Fruit fly (Drosophila melanogaster) whole organism, embryonic: ENCODE measurements around the gene Bet1.

ENCODE experiments used
- Aef1 ChIP-seq: fragments of 200-800 bp; sonication (Bioruptor generic); IDR thresholded peaks from 3 replicates; pipeline ENCODE4 v1.3.6; 2022; ENCODE audit warnings: missing biosample characterization, missing genetic modification characterization
- Atf-2 ChIP-seq: fragments of 200-800 bp; sonication (Bioruptor generic); optimal IDR thresholded peaks from 2 replicates; lab custom pipeline; 2016; ENCODE audit warnings: missing biosample characterization, missing genetic modification characterization
- Awh ChIP-seq: fragments of 200-800 bp; sonication (Bioruptor generic); IDR thresholded peaks from 2 replicates; pipeline ENCODE4, ENCODE4 v1.3.6; 2022; ENCODE audit warnings: missing biosample characterization, missing genetic modification characterization
- CG10654 ChIP-seq: fragments of 200-800 bp; sonication (Bioruptor generic); optimal IDR thresholded peaks from 2 replicates; lab custom pipeline; 2016; ENCODE audit warnings: missing biosample characterization, missing genetic modification characterization
- CG11723 ChIP-seq: fragments of 200-800 bp; sonication (Bioruptor generic); optimal IDR thresholded peaks from 2 replicates; lab custom pipeline; 2017; ENCODE audit warnings: missing biosample characterization, mild to moderate bottlenecking, missing genetic modification characterization
- CG13123 ChIP-seq: fragments of 200-800 bp; sonication (Bioruptor generic); optimal IDR thresholded peaks from 2 replicates; lab custom pipeline; 2016; ENCODE audit warnings: missing biosample characterization, missing genetic modification characterization
- CG15269 ChIP-seq: fragments of 200-800 bp; sonication (Bioruptor generic); optimal IDR thresholded peaks from 2 replicates; lab custom pipeline; 2018; ENCODE audit warnings: missing biosample characterization, mild to moderate bottlenecking, missing genetic modification characterization, moderate library complexity
- CG15696 ChIP-seq: fragments of 200-800 bp; sonication (Bioruptor generic); optimal IDR thresholded peaks from 2 replicates; lab custom pipeline; 2019; ENCODE audit warnings: missing biosample characterization, mild to moderate bottlenecking, missing genetic modification characterization, moderate library complexity
- CG1603 ChIP-seq: fragments of 200-800 bp; sonication (Bioruptor generic); optimal IDR thresholded peaks from 2 replicates; lab custom pipeline; 2019; ENCODE audit warnings: missing biosample characterization, mild to moderate bottlenecking, missing genetic modification characterization, moderate library complexity
- CG16813 ChIP-seq: fragments of 200-800 bp; sonication (Bioruptor generic); IDR thresholded peaks from 3 replicates; pipeline ENCODE4 v1.3.6; 2022; ENCODE audit warnings: missing biosample characterization, missing genetic modification characterization; ENCODE audit not compliant: partially characterized antibody
- CG17361 ChIP-seq: fragments of 200-800 bp; sonication (Bioruptor generic); IDR thresholded peaks from 3 replicates; pipeline ENCODE4 v1.3.6; 2022; ENCODE audit warnings: missing biosample characterization, missing genetic modification characterization
- CG30403 ChIP-seq: fragments of 200-800 bp; sonication (Bioruptor generic); optimal IDR thresholded peaks from 3 replicates; lab custom pipeline; 2016; ENCODE audit warnings: missing biosample characterization, missing genetic modification characterization
- CG31224 ChIP-seq: fragments of 200-800 bp; sonication (Bioruptor generic); IDR thresholded peaks from 2 replicates; pipeline ENCODE4 v1.3.6; 2022; ENCODE audit warnings: missing biosample characterization, missing genetic modification characterization
- CG3281 ChIP-seq: fragments of 200-800 bp; sonication (Bioruptor generic); optimal IDR thresholded peaks from 3 replicates; lab custom pipeline; 2017; ENCODE audit warnings: missing biosample characterization, mild to moderate bottlenecking, missing genetic modification characterization
- CG4282 ChIP-seq: fragments of 200-800 bp; sonication (Bioruptor generic); optimal IDR thresholded peaks from 2 replicates; lab custom pipeline; 2016; ENCODE audit warnings: missing biosample characterization, missing genetic modification characterization
- CG4424 ChIP-seq: fragments of 200-800 bp; sonication (Bioruptor generic); optimal IDR thresholded peaks from 3 replicates; lab custom pipeline; 2016; ENCODE audit warnings: missing biosample characterization, missing genetic modification characterization
- CG4730 ChIP-seq: fragments of 200-800 bp; sonication (Bioruptor generic); IDR thresholded peaks from 2 replicates; pipeline ENCODE4 v1.3.6; 2022; ENCODE audit warnings: missing biosample characterization, missing genetic modification characterization
- CG6175 ChIP-seq: fragments of 200-800 bp; sonication (Bioruptor generic); IDR thresholded peaks from 3 replicates; pipeline ENCODE4 v1.3.6; 2022; ENCODE audit warnings: missing biosample characterization, missing genetic modification characterization
- CG6791 ChIP-seq: fragments of 200-800 bp; sonication (Bioruptor generic); IDR thresholded peaks from 3 replicates; pipeline ENCODE4 v1.3.6; 2022; ENCODE audit warnings: missing biosample characterization, missing genetic modification characterization; ENCODE audit not compliant: partially characterized antibody
- CG7839 ChIP-seq: fragments of 200-800 bp; sonication (Bioruptor generic); optimal IDR thresholded peaks from 3 replicates; lab custom pipeline; 2018; ENCODE audit warnings: missing biosample characterization, mild to moderate bottlenecking, missing genetic modification characterization, moderate library complexity
- CG9817 ChIP-seq: fragments of 200-800 bp; sonication (Bioruptor generic); optimal IDR thresholded peaks from 2 replicates; lab custom pipeline; 2018; ENCODE audit warnings: missing biosample characterization, mild to moderate bottlenecking, missing genetic modification characterization, moderate library complexity
- Camta ChIP-seq: fragments of 200-800 bp; sonication (Bioruptor generic); optimal IDR thresholded peaks from 2 replicates; lab custom pipeline; 2016; ENCODE audit warnings: missing biosample characterization, missing genetic modification characterization
- ERR ChIP-seq: fragments of 200-800 bp; sonication (Bioruptor generic); optimal IDR thresholded peaks from 2 replicates; lab custom pipeline; 2016; ENCODE audit warnings: missing biosample characterization, missing genetic modification characterization
- HmgD ChIP-seq: fragments of 200-800 bp; sonication (Bioruptor generic); optimal IDR thresholded peaks from 3 replicates; lab custom pipeline; 2016; ENCODE audit warnings: missing biosample characterization, missing genetic modification characterization
- Jarid2 ChIP-seq: fragments of 200-800 bp; sonication (Bioruptor generic); optimal IDR thresholded peaks from 3 replicates; lab custom pipeline; 2017; ENCODE audit warnings: mild to moderate bottlenecking, missing biosample characterization, missing genetic modification reagents, missing genetic modification characterization
- NC2α ChIP-seq: fragments of 200-800 bp; sonication (Bioruptor generic); optimal IDR thresholded peaks from 2 replicates; lab custom pipeline; 2016; ENCODE audit warnings: missing biosample characterization, missing genetic modification characterization
- NfI ChIP-seq: fragments of 200-800 bp; sonication (Bioruptor generic); optimal IDR thresholded peaks from 3 replicates; lab custom pipeline; 2018; ENCODE audit warnings: missing biosample characterization, mild to moderate bottlenecking, missing genetic modification characterization, moderate library complexity
- Poxn ChIP-seq: fragments of 200-800 bp; sonication (Bioruptor generic); IDR thresholded peaks from 2 replicates; pipeline ENCODE4 v1.3.6; 2022; ENCODE audit warnings: missing biosample characterization, missing genetic modification characterization
- Ptx1 ChIP-seq: fragments of 200-800 bp; sonication (Bioruptor generic); IDR thresholded peaks from 2 replicates; pipeline ENCODE4 v1.3.6; 2022; ENCODE audit warnings: missing biosample characterization, missing genetic modification characterization
- Rfx ChIP-seq: fragments of 200-800 bp; sonication (Bioruptor generic); IDR thresholded peaks from 2 replicates; pipeline ENCODE4 v1.3.6; 2022; ENCODE audit warnings: missing biosample characterization, missing genetic modification characterization
- Sry-δ ChIP-seq: fragments of 200-800 bp; sonication (Bioruptor generic); optimal IDR thresholded peaks from 2 replicates; lab custom pipeline; 2016; ENCODE audit warnings: missing biosample characterization, missing genetic modification characterization
- Tbp ChIP-seq: fragments of >200 bp; optimal IDR thresholded peaks from 2 replicates; lab custom pipeline; 2018; ENCODE audit warnings: missing biosample characterization, missing genetic modification characterization
- ase ChIP-seq: fragments of 200-800 bp; sonication (Bioruptor generic); IDR thresholded peaks from 3 replicates; pipeline ENCODE4 v1.3.6; 2022; ENCODE audit warnings: missing biosample characterization, missing genetic modification characterization
- bab2 ChIP-seq: fragments of 200-800 bp; sonication (Bioruptor generic); optimal IDR thresholded peaks from 2 replicates; lab custom pipeline; 2016; ENCODE audit warnings: missing biosample characterization, missing genetic modification characterization
- chm ChIP-seq: fragments of 200-800 bp; sonication (Bioruptor generic); IDR thresholded peaks from 2 replicates; pipeline ENCODE4 v1.3.6; 2022; ENCODE audit warnings: missing biosample characterization, missing genetic modification characterization
- croc ChIP-seq: fragments of 200-800 bp; sonication (Bioruptor generic); conservative IDR thresholded peaks from 3 replicates; pipeline ENCODE4 v1.3.6; 2022; ENCODE audit warnings: missing biosample characterization, missing genetic modification characterization
- dimm ChIP-seq: fragments of 200-800 bp; sonication (Bioruptor generic); IDR thresholded peaks from 2 replicates; pipeline ENCODE4 v1.3.6; 2022; ENCODE audit warnings: missing biosample characterization, missing genetic modification characterization
- fd3F ChIP-seq: fragments of 200-800 bp; sonication (Bioruptor generic); optimal IDR thresholded peaks from 2 replicates; lab custom pipeline; 2018; ENCODE audit warnings: missing biosample characterization, mild to moderate bottlenecking, missing genetic modification characterization, moderate library complexity
- gfzf ChIP-seq: fragments of 200-800 bp; sonication (Bioruptor generic); optimal IDR thresholded peaks from 2 replicates; lab custom pipeline; 2016; ENCODE audit warnings: missing biosample characterization, mild to moderate bottlenecking, missing genetic modification characterization, moderate library complexity
- gsb-n ChIP-seq: fragments of 200-800 bp; sonication (Bioruptor generic); optimal IDR thresholded peaks from 3 replicates; lab custom pipeline; 2018; ENCODE audit warnings: missing biosample characterization, mild to moderate bottlenecking, missing genetic modification characterization
- hbn ChIP-seq: fragments of 200-800 bp; sonication (Bioruptor generic); IDR thresholded peaks from 2 replicates; pipeline ENCODE4 v1.3.6; 2022; ENCODE audit warnings: missing biosample characterization, missing genetic modification characterization; ENCODE audit not compliant: partially characterized antibody
- lola ChIP-seq, 3 experiments: fragments of >200 bp in 2 of 3; fragments of 200-800 bp in 1 of 3; sonication (Bioruptor generic) in 1 of 3; optimal IDR thresholded peaks; 2 replicates each; lab custom pipeline; 2017 to 2019; ENCODE audit warnings: missing biosample characterization in 3 of 3, missing genetic modification characterization in 3 of 3, mild to moderate bottlenecking in 1 of 3, moderate library complexity in 1 of 3
- pho ChIP-seq: fragments of 200-800 bp; sonication (Bioruptor generic); optimal IDR thresholded peaks from 2 replicates; lab custom pipeline; 2016; ENCODE audit warnings: missing biosample characterization, missing genetic modification characterization
- pzg ChIP-seq: fragments of 200-800 bp; sonication (Bioruptor generic); optimal IDR thresholded peaks from 3 replicates; lab custom pipeline; 2018; ENCODE audit warnings: missing biosample characterization, mild to moderate bottlenecking, missing genetic modification characterization, moderate library complexity
- repo ChIP-seq: fragments of 200-800 bp; sonication (Bioruptor generic); optimal IDR thresholded peaks from 2 replicates; lab custom pipeline; 2016; ENCODE audit warnings: missing biosample characterization, missing genetic modification characterization
- ssp ChIP-seq: fragments of 200-800 bp; sonication (Bioruptor generic); IDR thresholded peaks from 2 replicates; pipeline ENCODE4 v1.3.6; 2022; ENCODE audit warnings: missing biosample characterization, missing genetic modification characterization
- stc ChIP-seq: fragments of 200-800 bp; sonication (Bioruptor generic); IDR thresholded peaks from 2 replicates; pipeline ENCODE4 v1.3.6; 2022; ENCODE audit warnings: missing biosample characterization, missing genetic modification characterization
- stwl ChIP-seq: fragments of 200-800 bp; sonication (Bioruptor generic); optimal IDR thresholded peaks from 3 replicates; lab custom pipeline; 2018; ENCODE audit warnings: missing biosample characterization, mild to moderate bottlenecking, missing genetic modification characterization, moderate library complexity
- sug ChIP-seq: fragments of 200-800 bp; optimal IDR thresholded peaks from 2 replicates; lab custom pipeline; 2019; ENCODE audit warnings: missing biosample characterization, mild to moderate bottlenecking, missing genetic modification characterization, moderate library complexity
- ttk ChIP-seq: fragments of 200-800 bp; sonication (Bioruptor generic); IDR thresholded peaks from 2 replicates; pipeline ENCODE4 v2.1.2; 2022; ENCODE audit warnings: missing biosample characterization, missing genetic modification characterization
- zen2 ChIP-seq: fragments of 200-800 bp; sonication (Bioruptor generic); IDR thresholded peaks from 3 replicates; pipeline ENCODE4 v1.3.6; 2022; ENCODE audit warnings: missing biosample characterization, missing genetic modification characterization; ENCODE audit not compliant: partially characterized antibody

Bet1 gene

DNA sequence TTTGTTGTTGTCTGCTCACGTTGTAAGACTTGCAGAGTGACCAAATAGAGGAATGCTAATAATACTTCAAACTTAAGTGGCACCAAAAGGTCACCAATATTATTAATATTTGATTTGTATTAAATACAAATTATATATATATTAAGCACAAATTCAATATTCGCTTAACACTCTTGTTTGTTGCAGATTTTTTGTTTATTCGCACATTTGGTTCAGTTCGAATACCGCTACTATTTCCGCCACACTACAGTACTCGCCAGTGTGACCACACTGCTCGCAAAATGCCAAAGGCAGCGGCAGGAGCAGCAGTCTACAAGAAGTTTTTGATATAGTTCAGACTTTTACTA lies 2.9 kb downstream of the Bet1 start, which contains the start of gene Max (continued):
- TF ChIP-seq ssp (GFP tag; lab: Robert Waterston, UW) (no peak), pho (GFP tag; lab: Kevin White, UChicago) (no peak), stc (peak; percentile 49; the same call in 1 of the 2 replicates), HmgD (GFP tag; lab: Kevin White, UChicago) (no peak), Jarid2 (GFP tag; lab: Kevin White, UChicago) (no peak), dimm (GFP tag; lab: Robert Waterston, UW) (no peak), CG15696 (tag; lab: Kevin White, UChicago) (peak; percentile 57), lola (GFP tag; optimal IDR thresholded peaks at IDR 0.05; lab: Kevin White, UChicago) (peak in 1 of 3 experiments; percentile 66), CG11723 (peak; percentile 51), fd3F (GFP tag; lab: Kevin White, UChicago) (peak; percentile 54), CG17361 (GFP tag; lab: Robert Waterston, UW) (peak; percentile 59), CG10654 (GFP tag; lab: Kevin White, UChicago) (peak; percentile 73), ERR (GFP tag; lab: Kevin White, UChicago) (no peak), Atf-2 (GFP tag; lab: Kevin White, UChicago) (no peak), zen2 (GFP tag; lab: Robert Waterston, UW) (no peak), CG4282 (GFP tag; lab: Kevin White, UChicago) (no peak), CG30403 (GFP tag; lab: Kevin White, UChicago) (peak; percentile 66), stwl (tag; lab: Kevin White, UChicago) (peak; percentile 77), hbn (GFP tag; lab: Robert Waterston, UW) (no peak), gsb-n (peak; percentile 53), gfzf (GFP tag; lab: Kevin White, UChicago) (peak; percentile 76), NC2α (GFP tag; lab: Kevin White, UChicago) (no peak), Awh (peak; percentile 52; the same call in 1 of the 2 replicates), CG3281 (GFP tag; lab: Kevin White, UChicago) (peak; percentile 68), Rfx (GFP tag; lab: Robert Waterston, UW) (peak; percentile 82), Tbp (GFP tag; lab: Kevin White, UChicago) (no peak), CG1603 (tag; lab: Kevin White, UChicago) (peak; percentile 85), CG13123 (GFP tag; lab: Kevin White, UChicago) (peak; percentile 52), chm (GFP tag; lab: Robert Waterston, UW) (peak; percentile 58; the same call in 1 of the 2 replicates), Aef1 (GFP tag; lab: Robert Waterston, UW) (peak; percentile 67), pzg (peak; percentile 77), ttk (GFP tag; lab: Robert Waterston, UW) (0 out of 2 replicates have a peak, but pooled peaks have one; percentile 31), CG6791 (no peak), Ptx1 (GFP tag; lab: Robert Waterston, UW) (peak; percentile 67), CG6175 (GFP tag; lab: Robert Waterston, UW) (no peak; the same call in 2 of the 3 replicates), CG31224 (peak; percentile 47; the same call in 1 of the 2 replicates), Poxn (GFP tag; lab: Robert Waterston, UW) (no peak), repo (GFP tag; lab: Kevin White, UChicago) (no peak), CG7839 (peak; percentile 72), croc (no peak), CG4730 (GFP tag; lab: Robert Waterston, UW) (0 out of 2 replicates have a peak, but pooled peaks have one; percentile 21), sug (tag; lab: Kevin White, UChicago) (peak; percentile 76), CG9817 (tag; lab: Kevin White, UChicago) (peak; percentile 71), bab2 (GFP tag; lab: Kevin White, UChicago) (peak; percentile 35), NfI (peak; percentile 79), CG4424 (GFP tag; lab: Kevin White, UChicago) (peak; percentile 60), ase (GFP tag; lab: Robert Waterston, UW) (peak; percentile 67; the same call in 1 of the 3 replicates), Camta (GFP tag; lab: Kevin White, UChicago) (no peak), Sry-δ (GFP tag; lab: Kevin White, UChicago) (peak; percentile 5), CG16813 (GFP tag; lab: Robert Waterston, UW) (no peak), CG15269 (peak; percentile 82)
